Fruit fly (Drosophila melanogaster) whole organism, embryonic: Measurements from ENCODE around the gene CG42366.

Experiments
- Aef1 ChIP-seq: fragments of 200-800 bp; sonication (Bioruptor generic); IDR thresholded peaks from 3 replicates; pipeline ENCODE4 v1.3.6; 2022; ENCODE audit warnings: missing biosample characterization, missing genetic modification characterization
- BEAF-32 ChIP-seq: fragments of 200-800 bp; sonication (Bioruptor generic); optimal IDR thresholded peaks from 3 replicates; lab custom pipeline; 2017; ENCODE audit warnings: missing biosample characterization, missing genetic modification characterization, mild to moderate bottlenecking, moderate library complexity, missing genetic modification reagents
- Bdp1 ChIP-seq: fragments of 200-800 bp; sonication (Bioruptor generic); optimal IDR thresholded peaks from 3 replicates; lab custom pipeline; 2016; ENCODE audit warnings: missing biosample characterization, missing genetic modification characterization
- Bteb2 ChIP-seq: fragments of 200-800 bp; sonication (Bioruptor generic); optimal IDR thresholded peaks from 2 replicates; lab custom pipeline; 2016; ENCODE audit warnings: missing biosample characterization, missing genetic modification characterization
- CG10366 ChIP-seq: fragments of 200-800 bp; sonication (Bioruptor generic); IDR thresholded peaks from 2 replicates; pipeline ENCODE4 v1.3.6; 2022; ENCODE audit warnings: missing biosample characterization, missing genetic modification characterization
- CG10654 ChIP-seq: fragments of 200-800 bp; sonication (Bioruptor generic); optimal IDR thresholded peaks from 2 replicates; lab custom pipeline; 2016; ENCODE audit warnings: missing biosample characterization, missing genetic modification characterization
- CG10979 ChIP-seq: fragments of 200-800 bp; sonication (Bioruptor generic); optimal IDR thresholded peaks from 2 replicates; lab custom pipeline; 2018; ENCODE audit warnings: missing biosample characterization, mild to moderate bottlenecking, missing genetic modification characterization, moderate library complexity
- CG13296 ChIP-seq: fragments of 200-800 bp; sonication (Bioruptor generic); optimal IDR thresholded peaks from 3 replicates; lab custom pipeline; 2018; ENCODE audit warnings: missing biosample characterization, mild to moderate bottlenecking, missing genetic modification characterization
- CG14860 ChIP-seq: fragments of 200-800 bp; sonication (Bioruptor generic); IDR thresholded peaks from 3 replicates; pipeline ENCODE4 v1.3.6; 2022; ENCODE audit warnings: missing biosample characterization, missing genetic modification characterization; ENCODE audit not compliant: partially characterized antibody
- CG15011 ChIP-seq: fragments of 200-800 bp; sonication (Bioruptor generic); optimal IDR thresholded peaks from 3 replicates; lab custom pipeline; 2018; ENCODE audit warnings: missing biosample characterization, mild to moderate bottlenecking, missing genetic modification characterization
- CG15696 ChIP-seq: fragments of 200-800 bp; sonication (Bioruptor generic); optimal IDR thresholded peaks from 2 replicates; lab custom pipeline; 2019; ENCODE audit warnings: missing biosample characterization, mild to moderate bottlenecking, missing genetic modification characterization, moderate library complexity
- CG17912 ChIP-seq: fragments of 200-800 bp; sonication (Bioruptor generic); optimal IDR thresholded peaks from 2 replicates; lab custom pipeline; 2018; ENCODE audit warnings: missing biosample characterization, mild to moderate bottlenecking, missing genetic modification characterization
- CG1792 ChIP-seq: fragments of 200-800 bp; sonication (Bioruptor generic); optimal IDR thresholded peaks from 2 replicates; lab custom pipeline; 2016; ENCODE audit warnings: missing biosample characterization, missing genetic modification characterization
- CG2712 ChIP-seq: fragments of 200-800 bp; optimal IDR thresholded peaks from 3 replicates; lab custom pipeline; 2019; ENCODE audit warnings: missing biosample characterization, mild to moderate bottlenecking, missing genetic modification characterization, moderate library complexity
- CG2889 ChIP-seq: fragments of 200-800 bp; sonication (Bioruptor generic); IDR thresholded peaks from 3 replicates; pipeline ENCODE4 v1.3.6; 2022; ENCODE audit warnings: missing biosample characterization, missing genetic modification characterization
- CG31365 ChIP-seq: fragments of 200-800 bp; sonication (Bioruptor generic); optimal IDR thresholded peaks from 2 replicates; lab custom pipeline; 2018; ENCODE audit warnings: missing biosample characterization, mild to moderate bottlenecking, missing genetic modification characterization
- CG33557 ChIP-seq: fragments of 200-800 bp; sonication (Bioruptor generic); optimal IDR thresholded peaks from 2 replicates; lab custom pipeline; 2019; ENCODE audit warnings: missing biosample characterization, mild to moderate bottlenecking, missing genetic modification characterization, moderate library complexity
- CG4730 ChIP-seq: fragments of 200-800 bp; sonication (Bioruptor generic); IDR thresholded peaks from 2 replicates; pipeline ENCODE4 v1.3.6; 2022; ENCODE audit warnings: missing biosample characterization, missing genetic modification characterization
- CG4854 ChIP-seq: fragments of 200-800 bp; sonication (Bioruptor generic); optimal IDR thresholded peaks from 2 replicates; lab custom pipeline; 2016; ENCODE audit warnings: missing biosample characterization, missing genetic modification characterization, inconsistent platforms
- CG5953 ChIP-seq: fragments of 200-800 bp; sonication (Bioruptor generic); IDR thresholded peaks from 2 replicates; pipeline ENCODE4 v1.3.6; 2022; ENCODE audit warnings: missing biosample characterization, missing genetic modification characterization
- CG6272 ChIP-seq: fragments of 200-800 bp; sonication (Bioruptor generic); IDR thresholded peaks from 2 replicates; pipeline ENCODE4 v1.3.6; 2022; ENCODE audit warnings: missing biosample characterization, missing genetic modification characterization
- CG7839 ChIP-seq: fragments of 200-800 bp; sonication (Bioruptor generic); optimal IDR thresholded peaks from 3 replicates; lab custom pipeline; 2018; ENCODE audit warnings: missing biosample characterization, mild to moderate bottlenecking, missing genetic modification characterization, moderate library complexity
- CG9876 ChIP-seq: fragments of 200-800 bp; sonication (Bioruptor generic); optimal IDR thresholded peaks from 2 replicates; lab custom pipeline; 2016; ENCODE audit warnings: missing biosample characterization, missing genetic modification characterization
- Deaf1 ChIP-seq: fragments of 200-800 bp; optimal IDR thresholded peaks from 3 replicates; lab custom pipeline; 2019; ENCODE audit warnings: missing biosample characterization, mild to moderate bottlenecking, missing genetic modification characterization, moderate library complexity
- Dll ChIP-seq: fragments of 200-800 bp; sonication (Bioruptor generic); IDR thresholded peaks from 4 replicates; pipeline ENCODE4 v1.3.6; 2022; ENCODE audit warnings: missing biosample characterization, missing genetic modification characterization; ENCODE audit not compliant: partially characterized antibody
- GATAe ChIP-seq: fragments of 200-800 bp; sonication (Bioruptor generic); conservative IDR thresholded peaks from 2 replicates; pipeline ENCODE4 v1.3.6; 2022; ENCODE audit warnings: missing biosample characterization, missing genetic modification characterization
- H15 ChIP-seq: fragments of 200-800 bp; sonication (Bioruptor generic); IDR thresholded peaks from 3 replicates; pipeline ENCODE4 v1.3.6; 2022; ENCODE audit warnings: missing biosample characterization, missing genetic modification characterization
- Hsf ChIP-seq: fragments of 200-800 bp; sonication (Bioruptor generic); optimal IDR thresholded peaks from 3 replicates; lab custom pipeline; 2016; ENCODE audit warnings: missing biosample characterization, missing genetic modification characterization
- Jarid2 ChIP-seq: fragments of 200-800 bp; sonication (Bioruptor generic); optimal IDR thresholded peaks from 3 replicates; lab custom pipeline; 2017; ENCODE audit warnings: mild to moderate bottlenecking, missing biosample characterization, missing genetic modification reagents, missing genetic modification characterization
- MESR4 ChIP-seq: fragments of 200-800 bp; sonication (Bioruptor generic); optimal IDR thresholded peaks from 2 replicates; lab custom pipeline; 2018; ENCODE audit warnings: missing biosample characterization, mild to moderate bottlenecking, missing genetic modification characterization, moderate library complexity
- Myb ChIP-seq: fragments of 200-800 bp; sonication (Bioruptor generic); optimal IDR thresholded peaks from 2 replicates; lab custom pipeline; 2016; ENCODE audit warnings: missing biosample characterization, missing genetic modification characterization
- NK7.1 ChIP-seq: fragments of 200-800 bp; sonication (Bioruptor generic); optimal IDR thresholded peaks from 3 replicates; lab custom pipeline; 2016; ENCODE audit warnings: missing biosample characterization, missing genetic modification characterization
- NfI ChIP-seq: fragments of 200-800 bp; sonication (Bioruptor generic); optimal IDR thresholded peaks from 3 replicates; lab custom pipeline; 2018; ENCODE audit warnings: missing biosample characterization, mild to moderate bottlenecking, missing genetic modification characterization, moderate library complexity
- Opbp ChIP-seq: fragments of 200-800 bp; sonication (Bioruptor generic); IDR thresholded peaks from 3 replicates; pipeline ENCODE4 v1.3.6; 2022; ENCODE audit warnings: missing biosample characterization, missing genetic modification characterization; ENCODE audit not compliant: partially characterized antibody
- Side ChIP-seq: fragments of 200-800 bp; sonication (Bioruptor generic); optimal IDR thresholded peaks from 2 replicates; lab custom pipeline; 2016; ENCODE audit warnings: missing biosample characterization, missing genetic modification characterization
- Usf ChIP-seq: fragments of 200-800 bp; sonication (Bioruptor generic); optimal IDR thresholded peaks from 2 replicates; lab custom pipeline; 2017; ENCODE audit warnings: missing genotype, missing biosample characterization, missing genetic modification characterization
- Vsx1 ChIP-seq: fragments of 200-800 bp; sonication (Bioruptor generic); optimal IDR thresholded peaks from 2 replicates; lab custom pipeline; 2017; ENCODE audit warnings: missing biosample characterization, mild to moderate bottlenecking, missing genetic modification characterization, missing genetic modification reagents
- Xbp1 ChIP-seq: fragments of 200-800 bp; sonication (Bioruptor generic); optimal IDR thresholded peaks from 3 replicates; lab custom pipeline; 2016; ENCODE audit warnings: missing biosample characterization, mild to moderate bottlenecking, missing genetic modification characterization
- ab ChIP-seq: fragments of 200-800 bp; sonication (Bioruptor generic); optimal IDR thresholded peaks from 2 replicates; lab custom pipeline; 2016; ENCODE audit warnings: missing biosample characterization, missing genetic modification characterization
- corto ChIP-seq: fragments of 200-800 bp; sonication (Bioruptor generic); optimal IDR thresholded peaks from 2 replicates; lab custom pipeline; 2016; ENCODE audit warnings: missing biosample characterization, mild to moderate bottlenecking, missing genetic modification characterization, moderate library complexity
- dmrt99B ChIP-seq: fragments of 200-800 bp; sonication (Bioruptor generic); optimal IDR thresholded peaks from 2 replicates; lab custom pipeline; 2018; ENCODE audit warnings: missing biosample characterization, mild to moderate bottlenecking, missing genetic modification characterization, moderate library complexity
- dysf ChIP-seq: fragments of 200-800 bp; sonication (Bioruptor generic); IDR thresholded peaks from 3 replicates; pipeline ENCODE4 v1.3.6; 2022; ENCODE audit warnings: missing biosample characterization, missing genetic modification characterization
- esg ChIP-seq: fragments of 200-800 bp; sonication (Bioruptor generic); conservative IDR thresholded peaks from 2 replicates; pipeline ENCODE4 v1.3.6; 2022; ENCODE audit warnings: missing biosample characterization, missing genetic modification characterization
- gcm ChIP-seq: fragments of 200-800 bp; sonication (Bioruptor generic); optimal IDR thresholded peaks from 2 replicates; lab custom pipeline; 2019; ENCODE audit warnings: missing biosample characterization, mild to moderate bottlenecking, missing genetic modification characterization, moderate library complexity
- h ChIP-seq: fragments of >200 bp; optimal IDR thresholded peaks from 2 replicates; lab custom pipeline; 2017
- ham ChIP-seq: fragments of 200-800 bp; sonication (Bioruptor generic); IDR thresholded peaks from 2 replicates; pipeline ENCODE4 v1.3.6; 2022; ENCODE audit warnings: missing biosample characterization, missing genetic modification characterization
- pb ChIP-seq: fragments of 200-800 bp; sonication (Bioruptor generic); optimal IDR thresholded peaks from 3 replicates; lab custom pipeline; 2016; ENCODE audit warnings: missing biosample characterization, missing genetic modification characterization
- pho ChIP-seq: fragments of 200-800 bp; sonication (Bioruptor generic); optimal IDR thresholded peaks from 2 replicates; lab custom pipeline; 2016; ENCODE audit warnings: missing biosample characterization, missing genetic modification characterization
- sd ChIP-seq: fragments of 200-800 bp; sonication (Bioruptor generic); optimal IDR thresholded peaks from 3 replicates; lab custom pipeline; 2018; ENCODE audit warnings: missing biosample characterization, mild to moderate bottlenecking, missing genetic modification characterization, moderate library complexity
- sug ChIP-seq: fragments of 200-800 bp; optimal IDR thresholded peaks from 2 replicates; lab custom pipeline; 2019; ENCODE audit warnings: missing biosample characterization, mild to moderate bottlenecking, missing genetic modification characterization, moderate library complexity
- vnd ChIP-seq: fragments of 200-800 bp; sonication (Bioruptor generic); IDR thresholded peaks from 3 replicates; pipeline ENCODE4 v1.3.6; 2022; ENCODE audit warnings: missing biosample characterization, missing genetic modification characterization; ENCODE audit not compliant: partially characterized antibody

Gene CG42366

DNA sequence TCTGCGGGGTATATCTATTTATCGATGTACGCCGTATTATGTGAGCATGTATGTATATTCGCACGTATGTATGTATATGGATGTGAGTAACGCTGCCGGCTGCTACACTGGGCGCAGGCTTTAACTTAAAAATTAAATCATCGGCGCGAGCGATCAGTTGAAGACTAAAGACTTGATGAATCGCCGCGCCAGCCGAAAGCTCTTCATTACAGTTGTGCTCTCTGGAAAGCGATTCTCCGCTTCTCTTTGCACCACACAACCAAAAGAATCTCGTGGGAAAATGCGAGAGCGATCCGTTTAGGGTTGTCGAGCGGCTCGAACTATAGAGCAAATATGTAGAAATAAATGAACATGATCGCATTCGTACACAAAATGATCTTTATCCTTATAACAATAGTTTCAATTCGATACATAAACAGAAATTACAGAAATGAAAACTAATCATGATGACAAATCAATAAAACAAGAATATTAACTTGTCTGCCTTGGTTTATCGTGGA is 16.4 kb upstream of the CG42366 start, which contains the start of gene CG13124 (continued):
- TF ChIP-seq CG9876 (GFP tag; lab: Kevin White, UChicago) (no peak), Bteb2 (GFP tag; lab: Kevin White, UChicago) (no peak), CG17912 (GFP tag; lab: Kevin White, UChicago) (no peak), CG15696 (tag; lab: Kevin White, UChicago) (no peak), Myb (GFP tag; lab: Kevin White, UChicago) (no peak), CG5953 (GFP tag; lab: Robert Waterston, UW) (no peak), vnd (GFP tag; lab: Robert Waterston, UW) (no peak), Vsx1 (GFP tag; lab: Kevin White, UChicago) (no peak), NK7.1 (GFP tag; lab: Kevin White, UChicago) (no peak), Bdp1 (no peak), ham (GFP tag; lab: Robert Waterston, UW) (no peak), CG13296 (GFP tag; lab: Kevin White, UChicago) (peak; percentile 3), GATAe (no peak), CG14860 (no peak), CG15011 (no peak), Aef1 (GFP tag; lab: Robert Waterston, UW) (no peak), Usf (GFP tag; lab: Kevin White, UChicago) (no peak), esg (GFP tag; lab: Robert Waterston, UW) (no peak), h (lab: Kevin White, UChicago) (no peak), CG6272 (no peak), gcm (no peak), sug (tag; lab: Kevin White, UChicago) (no peak), CG10654 (GFP tag; lab: Kevin White, UChicago) (no peak), Jarid2 (GFP tag; lab: Kevin White, UChicago) (peak; percentile 10), CG10366 (no peak), dysf (GFP tag; lab: Robert Waterston, UW) (peak; percentile 43; the same call in 2 of the 3 replicates), CG1792 (GFP tag; lab: Kevin White, UChicago) (no peak), H15 (GFP tag; lab: Robert Waterston, UW) (no peak), CG31365 (tag; lab: Kevin White, UChicago) (peak; percentile 40), dmrt99B (tag; lab: Kevin White, UChicago) (peak; percentile 11), Opbp (GFP tag; lab: Robert Waterston, UW) (no peak), NfI (GFP tag; lab: Kevin White, UChicago) (peak; percentile 32), Xbp1 (no peak), CG7839 (tag; lab: Kevin White, UChicago) (peak; percentile 24), sd (no peak), pho (no peak), corto (GFP tag; lab: Kevin White, UChicago) (no peak), Deaf1 (tag; lab: Kevin White, UChicago) (peak; percentile 34), Hsf (GFP tag; lab: Kevin White, UChicago) (no peak), pb (GFP tag; lab: Kevin White, UChicago) (no peak), CG2712 (tag; lab: Kevin White, UChicago) (no peak), Dll (GFP tag; lab: Robert Waterston, UW) (no peak), MESR4 (GFP tag; lab: Kevin White, UChicago) (peak; percentile 5), CG4854 (GFP tag; lab: Kevin White, UChicago) (no peak), BEAF-32 (GFP tag; lab: Kevin White, UChicago) (no peak), CG2889 (GFP tag; lab: Robert Waterston, UW) (no peak), CG33557 (GFP tag; lab: Kevin White, UChicago) (no peak), CG4730 (GFP tag; lab: Robert Waterston, UW) (no peak), ab (GFP tag; lab: Kevin White, UChicago) (no peak), CG10979 (tag; lab: Kevin White, UChicago) (no peak), Side (no peak)
